Worm (Caenorhabditis elegans) whole organism, midembryonic: ENCODE results near the gene F13B12.1.

Experiments
- T22C8.4 ChIP-seq: fragments of 200-800 bp; sonication (Bioruptor generic); IDR thresholded peaks from 2 replicates; pipeline ENCODE4 v1.3.6; 2022; ENCODE audit warnings: missing genetic modification characterization, missing compliant biosample characterization
- cog-1 ChIP-seq: sonication (generic microtip); optimal IDR thresholded peaks from 2 replicates; lab custom pipeline; 2016; ENCODE audit warnings: missing genetic modification characterization, missing compliant biosample characterization
- flt-1 ChIP-seq: fragments of 200-800 bp; sonication (Bioruptor generic); IDR thresholded peaks from 2 replicates; pipeline ENCODE4 v1.3.6; 2022; ENCODE audit warnings: missing genetic modification characterization, missing compliant biosample characterization
- klf-2 ChIP-seq: fragments of 200-800 bp; sonication (Bioruptor generic); conservative IDR thresholded peaks from 2 replicates; pipeline ENCODE4 v1.3.6; 2022; ENCODE audit warnings: missing genetic modification reagents, missing genetic modification characterization, missing compliant biosample characterization
- med-1 ChIP-seq: sonication (generic microtip); optimal IDR thresholded peaks from 2 replicates; lab custom pipeline; 2017; ENCODE audit warnings: missing genetic modification characterization, mild to moderate bottlenecking, missing compliant biosample characterization, antibody characterized with exemption, missing genetic modification reagents; ENCODE audit not compliant: insufficient read depth
- ref-1 ChIP-seq: fragments of 200-800 bp; sonication (Bioruptor generic); conservative IDR thresholded peaks from 2 replicates; pipeline ENCODE4 v1.3.6; 2022; ENCODE audit warnings: missing genetic modification reagents, missing genetic modification characterization, missing compliant biosample characterization
- tab-1 ChIP-seq: fragments of 200-800 bp; sonication (Bioruptor generic); IDR thresholded peaks from 2 replicates; pipeline ENCODE4 v1.3.6; 2022; ENCODE audit warnings: missing genetic modification characterization, missing compliant biosample characterization
- ztf-23 ChIP-seq: fragments of 200-800 bp; sonication (Bioruptor generic); IDR thresholded peaks from 2 replicates; pipeline ENCODE4 v1.3.6; 2022; ENCODE audit warnings: missing genetic modification reagents, missing genetic modification characterization, missing compliant biosample characterization
- ztf-29 ChIP-seq: fragments of 200-800 bp; sonication (Bioruptor generic); IDR thresholded peaks from 2 replicates; pipeline ENCODE4 v1.3.6; 2022; ENCODE audit warnings: missing genetic modification reagents, missing genetic modification characterization, missing compliant biosample characterization

ce11 chrIV:10449799-10450198 lies 25.4 kb upstream of the F13B12.1 start, which contains the start of gene F13B12.4:
- TF ChIP-seq med-1 (GFP tag; lab: Kevin White, UChicago): no peak
- no peak for TF ChIP-seq cog-1 (tag; lab: Kevin White, UChicago)
- no peak for TF ChIP-seq flt-1
- TF ChIP-seq klf-2: no peak
- TF ChIP-seq ztf-23 (GFP tag; lab: Robert Waterston, UW): no peak
- TF ChIP-seq tab-1 (GFP tag; lab: Robert Waterston, UW): no peak
- TF ChIP-seq ztf-29 (GFP tag; lab: Robert Waterston, UW): no peak
- TF ChIP-seq ref-1 (GFP tag; lab: Robert Waterston, UW): no peak
- no peak for TF ChIP-seq T22C8.4
